Fruit fly (Drosophila melanogaster): Measurements from ENCODE around the gene CG12355.

CG12355 gene

dm6 chr3L:15498745-15499144 lies 3.4 kb upstream of the CG12355 start, which contains the start of gene CG7275 (continued):
- TF ChIP-seq corto (GFP tag; optimal IDR thresholded peaks at IDR 0.05), result no peak
- no peak for TF ChIP-seq Atf6 (GFP tag; IDR thresholded peaks at IDR 0.05)
- TF ChIP-seq psq (GFP tag; optimal IDR thresholded peaks at IDR 0.05), result no peak
- TF ChIP-seq CG1832 (GFP tag; optimal IDR thresholded peaks at IDR 0.05), result no peak
- no peak for TF ChIP-seq CG4820 (GFP tag; optimal IDR thresholded peaks at IDR 0.05)
- TF ChIP-seq HmgD (GFP tag; optimal IDR thresholded peaks at IDR 0.05), result no peak
- no peak for TF ChIP-seq CkIIα-i1 (GFP tag; IDR thresholded peaks at IDR 0.05)
- peak; percentile 46; the same call in 2 of the 3 replicates for TF ChIP-seq knrl (GFP tag; IDR thresholded peaks at IDR 0.05; ENCODE audit: partially characterized antibody)
- no peak for TF ChIP-seq CG12942 (GFP tag; optimal IDR thresholded peaks at IDR 0.05)
- peak; percentile 26 for TF ChIP-seq gfzf (GFP tag; optimal IDR thresholded peaks at IDR 0.05)
- TF ChIP-seq Aef1 (GFP tag; IDR thresholded peaks at IDR 0.05), result no peak
- TF ChIP-seq gro (GFP tag; optimal IDR thresholded peaks at IDR 0.05), result peak; percentile 17
- TF ChIP-seq CG33213 (GFP tag; optimal IDR thresholded peaks at IDR 0.05), result peak; percentile 15
- peak; percentile 49 for TF ChIP-seq Fer1 (GFP tag; optimal IDR thresholded peaks at IDR 0.05)
- no peak for TF ChIP-seq mam (GFP tag; optimal IDR thresholded peaks at IDR 0.05)
- TF ChIP-seq CG18011 (GFP tag; optimal IDR thresholded peaks at IDR 0.05), result peak; percentile 67
- no peak for TF ChIP-seq Atf-2 (GFP tag; optimal IDR thresholded peaks at IDR 0.05)
- no peak for TF ChIP-seq D19A (tag; optimal IDR thresholded peaks at IDR 0.05)
- peak; percentile 26 for TF ChIP-seq hkb (optimal IDR thresholded peaks at IDR 0.05)
- TF ChIP-seq hkb (GFP tag; IDR thresholded peaks at IDR 0.05), result no peak
- TF ChIP-seq Gsc (GFP tag; IDR thresholded peaks at IDR 0.05), result no peak
- TF ChIP-seq CG4424 (GFP tag; optimal IDR thresholded peaks at IDR 0.05), result no peak
- TF ChIP-seq sens (GFP tag), result peak; percentile 43
- TF ChIP-seq CG3995 (GFP tag; optimal IDR thresholded peaks at IDR 0.05), result no peak
- TF ChIP-seq CG43689 (GFP tag; IDR thresholded peaks at IDR 0.05), result no peak
- peak; percentile 48 for TF ChIP-seq CG12659 (GFP tag; optimal IDR thresholded peaks at IDR 0.05)
- TF ChIP-seq CG17359 (tag; optimal IDR thresholded peaks at IDR 0.05), result no peak
- TF ChIP-seq exex (tag; optimal IDR thresholded peaks at IDR 0.05), result no peak
- TF ChIP-seq Rfx (GFP tag; IDR thresholded peaks at IDR 0.05), result no peak
- no peak for TF ChIP-seq Ets65A (GFP tag)
- no peak for TF ChIP-seq Dfd (GFP tag; optimal IDR thresholded peaks at IDR 0.05)
- TF ChIP-seq CG1233 (GFP tag; optimal IDR thresholded peaks at IDR 0.05), result no peak
- TF ChIP-seq zfh1 (GFP tag; IDR thresholded peaks at IDR 0.05), result no peak
- TF ChIP-seq kay (GFP tag; optimal IDR thresholded peaks at IDR 0.05), result no peak
- no peak for TF ChIP-seq CG4360 (GFP tag; IDR thresholded peaks at IDR 0.05)
- no peak for TF ChIP-seq fd96Cb (tag; optimal IDR thresholded peaks at IDR 0.05)
- TF ChIP-seq Dp (GFP tag; optimal IDR thresholded peaks at IDR 0.05), result peak; percentile 98
- peak; percentile 41 for TF ChIP-seq CG4617 (GFP tag; optimal IDR thresholded peaks at IDR 0.05; ENCODE audit: borderline replicate concordance)
- no peak for TF ChIP-seq ranshi (GFP tag; IDR thresholded peaks at IDR 0.05)
- TF ChIP-seq nerfin-1 (tag; optimal IDR thresholded peaks at IDR 0.05), result no peak
- TF ChIP-seq CG13287 (GFP tag; IDR thresholded peaks at IDR 0.05; ENCODE audit: partially characterized antibody), result peak; percentile 71
- no peak for TF ChIP-seq Taf1 (GFP tag; IDR thresholded peaks at IDR 0.05)
- TF ChIP-seq sima (GFP tag; optimal IDR thresholded peaks at IDR 0.05), result no peak
- TF ChIP-seq tio (GFP tag; optimal IDR thresholded peaks at IDR 0.05), result no peak
- TF ChIP-seq CG1024 (GFP tag; IDR thresholded peaks at IDR 0.05), result no peak
- no peak for TF ChIP-seq CG12219 (GFP tag; optimal IDR thresholded peaks at IDR 0.05)
- TF ChIP-seq CG10209 (GFP tag; optimal IDR thresholded peaks at IDR 0.05), result no peak
- no peak for TF ChIP-seq CG4328 (GFP tag; optimal IDR thresholded peaks at IDR 0.05)
- peak; percentile 43; the same call in 1 of the 2 replicates for TF ChIP-seq Dref (GFP tag; IDR thresholded peaks at IDR 0.05)
- TF ChIP-seq CG42726 (GFP tag; IDR thresholded peaks at IDR 0.05; ENCODE audit: partially characterized antibody), result 0 out of 2 replicates have a peak, but pooled peaks have one; percentile 28
- TF ChIP-seq Side (GFP tag; optimal IDR thresholded peaks at IDR 0.05), result no peak
- no peak for TF ChIP-seq Hr51 (GFP tag; optimal IDR thresholded peaks at IDR 0.05)
